Fruit fly (Drosophila melanogaster) S2 (cell line): ENCODE results near the gene awd.

Experiments
- CG8478 ChIP-seq: fragments of >200 bp; optimal IDR thresholded peaks from 2 replicates; lab custom pipeline; 2018
- CTCF ChIP-seq, 2 experiments: fragments of >200 bp; optimal IDR thresholded peaks; 2 replicates each; lab custom pipeline; 2018

- no peak for TF ChIP-seq CTCF (optimal IDR thresholded peaks at IDR 0.05; lab: Kevin White, UChicago)
- no peak for TF ChIP-seq CG8478
Measured at dm6 chr3R:31776583-31777362, 30.9 kb upstream of the awd start, which contains the start of the genes CG2126 and faf.
